Worm (Caenorhabditis elegans): ENCODE results near the gene T22F3.2.
"Not testable (repeated sequence)": the region's sequence is repeated elsewhere in the genome, so short reads cannot be mapped to it uniquely, and the experiment has no call there.

T22F3.2 gene

ce11 chrV:3620608-3621007 is 34.2 kb downstream of the T22F3.2 start, which contains the start of gene srx-93:
srx-93 (minus strand) TSS chrV:3620708.
- TF ChIP-seq flt-1 (GFP tag; IDR thresholded peaks at IDR 0.05); ref-1 (GFP tag; conservative IDR thresholded peaks at IDR 0.05); med-1 (GFP tag; optimal IDR thresholded peaks at IDR 0.05; ENCODE audit: insufficient read depth): not testable (repeated sequence)

DNA sequence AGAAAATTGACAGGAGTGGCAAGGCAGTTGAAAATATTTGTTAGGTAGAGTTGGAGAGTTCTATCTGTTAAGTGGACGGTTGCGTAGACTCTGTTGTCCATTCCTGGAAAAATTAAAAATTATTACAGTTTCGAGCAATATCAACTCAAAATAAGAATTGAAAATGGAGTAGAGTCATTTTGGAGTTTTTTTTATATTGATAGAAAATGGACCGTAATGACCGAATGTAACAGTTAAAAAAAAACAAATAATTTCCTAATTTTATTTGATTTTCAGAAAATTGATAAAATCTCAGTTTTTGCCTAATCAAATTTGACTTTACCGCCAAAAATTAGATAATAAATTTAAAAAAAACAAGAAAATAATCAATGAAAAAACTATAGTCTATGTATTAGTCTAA is 40.5 kb downstream of the T22F3.2 start, which contains the start of gene F59B1.4:
TSS of gene F59B1.4 (minus strand) at position 101 of the 400 bp plus-strand sequence.
- TF ChIP-seq T22C8.4 (GFP tag; IDR thresholded peaks at IDR 0.05) (no peak), tab-1 (GFP tag; IDR thresholded peaks at IDR 0.05) (no peak), cog-1 (tag; optimal IDR thresholded peaks at IDR 0.05) (no peak), klf-2 (GFP tag; conservative IDR thresholded peaks at IDR 0.05) (no peak), med-1 (GFP tag; optimal IDR thresholded peaks at IDR 0.05; ENCODE audit: insufficient read depth) (no peak), ref-1 (GFP tag; conservative IDR thresholded peaks at IDR 0.05) (no peak), ztf-23 (GFP tag; IDR thresholded peaks at IDR 0.05) (no peak)

DNA sequence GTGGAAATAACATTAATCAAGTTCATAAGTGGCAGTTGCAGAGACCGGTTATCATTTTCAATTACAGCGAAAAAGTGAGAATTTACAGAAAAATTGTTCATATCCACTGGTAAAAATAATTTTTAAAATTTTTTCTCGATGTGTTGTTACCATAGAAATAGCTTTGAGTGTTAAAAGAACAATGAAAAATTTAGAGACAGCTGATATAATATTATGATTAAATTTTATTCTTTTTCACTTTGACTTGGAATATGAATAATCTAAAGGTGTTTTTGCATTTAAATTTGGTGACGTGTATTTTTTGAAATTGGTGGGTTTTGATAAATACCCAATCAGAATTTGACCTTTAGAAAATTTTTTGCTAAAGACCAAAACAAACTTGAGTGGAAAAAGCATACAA is 45.2 kb downstream of the T22F3.2 start, which contains the start of gene F59B1.6:
TSS of gene F59B1.6 (minus strand) at position 101 of the 400 bp plus-strand sequence.
- TF ChIP-seq ztf-29 (GFP tag; IDR thresholded peaks at IDR 0.05) = no peak
- no peak for TF ChIP-seq T22C8.4 (GFP tag; IDR thresholded peaks at IDR 0.05)
- TF ChIP-seq cog-1 (tag; optimal IDR thresholded peaks at IDR 0.05) = no peak
- TF ChIP-seq tab-1 (GFP tag; IDR thresholded peaks at IDR 0.05) = no peak
- TF ChIP-seq flt-1 (GFP tag; IDR thresholded peaks at IDR 0.05) = no peak
- no peak for TF ChIP-seq ref-1 (GFP tag; conservative IDR thresholded peaks at IDR 0.05)
- no peak for TF ChIP-seq klf-2 (GFP tag; conservative IDR thresholded peaks at IDR 0.05)
- no peak for TF ChIP-seq med-1 (GFP tag; optimal IDR thresholded peaks at IDR 0.05; ENCODE audit: insufficient read depth)
- no peak for TF ChIP-seq ztf-23 (GFP tag; IDR thresholded peaks at IDR 0.05)

- no peak for TF ChIP-seq ref-1 (GFP tag; conservative IDR thresholded peaks at IDR 0.05)
- TF ChIP-seq ztf-29 (GFP tag; IDR thresholded peaks at IDR 0.05) = no peak
- TF ChIP-seq T22C8.4 (GFP tag; IDR thresholded peaks at IDR 0.05) = no peak
- TF ChIP-seq klf-2 (GFP tag; conservative IDR thresholded peaks at IDR 0.05) = no peak
- no peak for TF ChIP-seq flt-1 (GFP tag; IDR thresholded peaks at IDR 0.05)
- no peak for TF ChIP-seq ztf-23 (GFP tag; IDR thresholded peaks at IDR 0.05)
- TF ChIP-seq cog-1 (tag; optimal IDR thresholded peaks at IDR 0.05) = no peak
- no peak for TF ChIP-seq med-1 (GFP tag; optimal IDR thresholded peaks at IDR 0.05; ENCODE audit: insufficient read depth)
- TF ChIP-seq tab-1 (GFP tag; IDR thresholded peaks at IDR 0.05) = no peak
Measured at ce11 chrV:3632249-3633030, 46.0 kb downstream of the T22F3.2 start.

ce11 chrV:3633041-3633440 is 46.6 kb downstream of the T22F3.2 start, which contains the start of gene F59B1.2:
F59B1.2 (plus strand) TSS chrV:3633341.
- TF ChIP-seq tab-1 (GFP tag; IDR thresholded peaks at IDR 0.05) = no peak
- no peak for TF ChIP-seq klf-2 (GFP tag; conservative IDR thresholded peaks at IDR 0.05)
- TF ChIP-seq ztf-29 (GFP tag; IDR thresholded peaks at IDR 0.05) = no peak

- TF ChIP-seq klf-2 (GFP tag; conservative IDR thresholded peaks at IDR 0.05) = no peak
- no peak for TF ChIP-seq flt-1 (GFP tag; IDR thresholded peaks at IDR 0.05)
- TF ChIP-seq T22C8.4 (GFP tag; IDR thresholded peaks at IDR 0.05) = no peak
Measured at ce11 chrV:3634293-3635016, 48.0 kb downstream of the T22F3.2 start.

DNA sequence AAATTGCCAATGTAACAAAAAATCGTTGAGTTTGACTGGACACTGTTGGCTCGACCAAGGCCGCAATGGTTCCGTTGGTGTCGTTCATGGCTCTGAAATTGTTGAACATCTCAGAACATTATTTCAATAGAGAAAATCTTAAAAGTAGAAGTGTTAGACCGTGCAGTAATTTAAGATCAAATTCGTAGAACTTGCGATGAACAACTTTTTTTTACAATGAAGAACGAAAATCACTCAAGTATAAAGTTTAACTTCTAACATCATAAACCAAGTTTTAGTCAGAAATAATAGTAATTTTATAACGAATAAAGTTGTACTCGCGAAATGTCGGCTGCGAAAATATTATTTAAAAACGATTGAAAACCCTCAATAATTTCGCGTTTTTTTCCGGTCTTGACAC is 50.6 kb downstream of the T22F3.2 start, which contains the start of gene srx-41:
TSS of gene srx-41 (minus strand) at position 101 of the 400 bp plus-strand sequence.
- TF ChIP-seq ztf-23 (GFP tag; IDR thresholded peaks at IDR 0.05) (no peak), cog-1 (tag; optimal IDR thresholded peaks at IDR 0.05) (no peak), med-1 (GFP tag; optimal IDR thresholded peaks at IDR 0.05; ENCODE audit: insufficient read depth) (no peak), T22C8.4 (GFP tag; IDR thresholded peaks at IDR 0.05) (no peak), tab-1 (GFP tag; IDR thresholded peaks at IDR 0.05) (no peak), ref-1 (GFP tag; conservative IDR thresholded peaks at IDR 0.05) (no peak), flt-1 (GFP tag; IDR thresholded peaks at IDR 0.05) (no peak), klf-2 (GFP tag; conservative IDR thresholded peaks at IDR 0.05) (no peak), ztf-29 (GFP tag; IDR thresholded peaks at IDR 0.05) (no peak)

All from whole organism, midembryonic.